Fruit fly (Drosophila melanogaster): Measurements from ENCODE around the gene CG6865.

The CG6865 gene

DNA sequence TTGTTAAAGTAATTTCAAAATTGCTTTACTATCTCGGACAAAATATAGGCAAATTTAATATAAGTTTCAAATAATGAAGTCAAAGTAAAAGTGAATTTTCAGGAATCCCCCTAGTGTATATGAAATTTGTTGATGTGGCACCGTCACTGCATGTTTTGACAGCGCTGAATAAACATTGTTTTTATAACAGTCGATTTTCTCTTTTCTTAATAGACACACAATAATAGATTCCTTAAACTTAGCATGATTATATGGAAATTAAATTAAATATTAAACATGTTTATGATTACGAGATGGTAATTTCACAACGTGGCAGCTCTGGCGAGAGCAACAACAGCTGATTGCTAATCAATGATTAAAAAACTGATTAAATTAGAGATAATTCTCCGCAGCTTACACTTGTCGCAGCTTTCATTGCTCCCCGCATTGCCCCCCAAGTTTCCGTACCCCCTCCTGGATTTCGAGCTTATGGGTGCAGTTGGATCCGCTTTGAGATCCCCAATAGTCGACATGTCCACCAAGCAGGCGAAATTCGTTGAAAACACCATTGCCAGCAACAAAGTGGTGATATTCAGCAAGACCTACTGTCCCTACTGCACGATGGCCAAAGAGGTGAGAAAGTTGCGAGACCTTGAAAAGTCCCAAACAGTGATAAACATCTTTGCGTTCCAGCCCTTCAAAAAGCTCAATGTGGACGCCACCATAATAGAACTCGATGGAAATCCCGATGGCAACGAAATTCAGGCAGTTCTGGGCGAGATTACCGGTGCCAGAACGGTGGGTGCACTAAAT is 5.8 kb downstream of the CG6865 start, which contains the start of gene Grx1 (continued):
- TF ChIP-seq Aef1 (GFP tag; IDR thresholded peaks at IDR 0.05) = no peak
- TF ChIP-seq org-1 (GFP tag; optimal IDR thresholded peaks at IDR 0.05) = no peak
- peak; percentile 71 for TF ChIP-seq D19A (tag; optimal IDR thresholded peaks at IDR 0.05)
- no peak for TF ChIP-seq gro (GFP tag; optimal IDR thresholded peaks at IDR 0.05)
- TF ChIP-seq Side (GFP tag; optimal IDR thresholded peaks at IDR 0.05) = no peak
- TF ChIP-seq CG10565 (GFP tag; optimal IDR thresholded peaks at IDR 0.05) = no peak
- peak; percentile 32 for TF ChIP-seq fd96Cb (tag; optimal IDR thresholded peaks at IDR 0.05)
- TF ChIP-seq CG4328 (GFP tag; optimal IDR thresholded peaks at IDR 0.05) = peak; percentile 43
- peak; percentile 43 for TF ChIP-seq bab2 (GFP tag; optimal IDR thresholded peaks at IDR 0.05)
- peak; percentile 70 for TF ChIP-seq Meics (GFP tag; optimal IDR thresholded peaks at IDR 0.05)
- TF ChIP-seq Doc3 (GFP tag; IDR thresholded peaks at IDR 0.05; ENCODE audit: partially characterized antibody) = no peak
- no peak for TF ChIP-seq Scr (GFP tag; IDR thresholded peaks at IDR 0.05; ENCODE audit: partially characterized antibody)
- peak; percentile 36 for TF ChIP-seq ems (GFP tag; optimal IDR thresholded peaks at IDR 0.05)
- TF ChIP-seq HLH3B (GFP tag; IDR thresholded peaks at IDR 0.05) = peak; percentile 19; the same call in 1 of the 2 replicates
- TF ChIP-seq pita (GFP tag; optimal IDR thresholded peaks at IDR 0.05) = no peak
- TF ChIP-seq CG8089 (GFP tag; optimal IDR thresholded peaks at IDR 0.05) = no peak
- peak; percentile 95 for TF ChIP-seq Ets65A (GFP tag)
- peak; percentile 52; the same call in 1 of the 2 replicates for TF ChIP-seq ssp (GFP tag; IDR thresholded peaks at IDR 0.05)
- no peak for TF ChIP-seq dan (GFP tag; IDR thresholded peaks at IDR 0.05)
- TF ChIP-seq sisA (GFP tag; IDR thresholded peaks at IDR 0.05) = no peak; the same call in 1 of the 2 replicates
- TF ChIP-seq sim (GFP tag; IDR thresholded peaks at IDR 0.05) = no peak
- TF ChIP-seq trh (GFP tag; optimal IDR thresholded peaks at IDR 0.05) = no peak
- TF ChIP-seq CG17359 (tag; optimal IDR thresholded peaks at IDR 0.05) = peak; percentile 8
- no peak for TF ChIP-seq Poxn (GFP tag; IDR thresholded peaks at IDR 0.05)
- TF ChIP-seq Fer3 (tag; optimal IDR thresholded peaks at IDR 0.05) = peak; percentile 48
- TF ChIP-seq BEAF-32 (GFP tag; optimal IDR thresholded peaks at IDR 0.05) = peak; percentile 23
- TF ChIP-seq CG12155 (GFP tag; optimal IDR thresholded peaks at IDR 0.05) = peak; percentile 54
- no peak for TF ChIP-seq Dll (GFP tag; IDR thresholded peaks at IDR 0.05; ENCODE audit: partially characterized antibody)
- no peak for TF ChIP-seq NK7.1 (GFP tag; optimal IDR thresholded peaks at IDR 0.05)
- TF ChIP-seq trem (tag; optimal IDR thresholded peaks at IDR 0.05) = peak; percentile 59
- peak; percentile 6 for TF ChIP-seq CG5180 (GFP tag; optimal IDR thresholded peaks at IDR 0.05)
- TF ChIP-seq CG2129 (GFP tag; IDR thresholded peaks at IDR 0.05; ENCODE audit: partially characterized antibody) = no peak
- TF ChIP-seq cg (GFP tag; optimal IDR thresholded peaks at IDR 0.05) = no peak
- TF ChIP-seq vvl (GFP tag; IDR thresholded peaks at IDR 0.05) = peak; percentile 67
- TF ChIP-seq CG3995 (GFP tag; optimal IDR thresholded peaks at IDR 0.05) = peak; percentile 33
- TF ChIP-seq Blimp-1 (GFP tag; optimal IDR thresholded peaks at IDR 0.05) = peak; percentile 79
- no peak for TF ChIP-seq ap (GFP tag; IDR thresholded peaks at IDR 0.05)
- TF ChIP-seq H15 (GFP tag; IDR thresholded peaks at IDR 0.05) = no peak
- peak; percentile 68 for TF ChIP-seq CG13424 (tag; optimal IDR thresholded peaks at IDR 0.05)
- no peak for TF ChIP-seq croc (GFP tag; conservative IDR thresholded peaks at IDR 0.05)
- TF ChIP-seq CG10274 (GFP tag; optimal IDR thresholded peaks at IDR 0.05) = no peak
- TF ChIP-seq CG12744 (GFP tag; optimal IDR thresholded peaks at IDR 0.05) = no peak
- TF ChIP-seq CG9215 (GFP tag; IDR thresholded peaks at IDR 0.05) = no peak
- peak; percentile 52 for TF ChIP-seq mam (GFP tag; optimal IDR thresholded peaks at IDR 0.05)
- TF ChIP-seq sr (GFP tag; IDR thresholded peaks at IDR 0.05) = no peak
- no peak for TF ChIP-seq MTF-1 (GFP tag; optimal IDR thresholded peaks at IDR 0.05; ENCODE audit: borderline replicate concordance)
- TF ChIP-seq Hmx (GFP tag; optimal IDR thresholded peaks at IDR 0.05) = peak; percentile 33
- TF ChIP-seq fd3F (GFP tag; optimal IDR thresholded peaks at IDR 0.05) = peak; percentile 58
- no peak for TF ChIP-seq CG17328 (GFP tag; IDR thresholded peaks at IDR 0.05)
- no peak for TF ChIP-seq kni (GFP tag; optimal IDR thresholded peaks at IDR 0.05)
